Fruit fly (Drosophila melanogaster): ENCODE results near the gene CG2246.

The CG2246 gene

dm6 chr3R:30570554-30571141, 30.6 kb downstream of the CG2246 start (continued):
- peak; percentile 57 for TF ChIP-seq bab2 (GFP tag; optimal IDR thresholded peaks at IDR 0.05)
- peak; percentile 62 for TF ChIP-seq trem (tag; optimal IDR thresholded peaks at IDR 0.05)
- no peak for TF ChIP-seq da (GFP tag; optimal IDR thresholded peaks at IDR 0.05)
- peak; percentile 90 for TF ChIP-seq CG12769 (tag; optimal IDR thresholded peaks at IDR 0.05)
- peak; percentile 16 for TF ChIP-seq trh (GFP tag; optimal IDR thresholded peaks at IDR 0.05)
- peak; percentile 68 for TF ChIP-seq pum (GFP tag; optimal IDR thresholded peaks at IDR 0.05)
- TF ChIP-seq sens (GFP tag), result peak; percentile 96
- peak; percentile 49 for TF ChIP-seq Lim3 (GFP tag; IDR thresholded peaks at IDR 0.05)
- TF ChIP-seq cas (GFP tag; IDR thresholded peaks at IDR 0.05), result 0 out of 2 replicates have a peak, but pooled peaks have one; percentile 8
- TF ChIP-seq mam (GFP tag; optimal IDR thresholded peaks at IDR 0.05), result peak; percentile 58
- peak; percentile 64 for TF ChIP-seq run (tag; optimal IDR thresholded peaks at IDR 0.05)
- peak; percentile 65 for TF ChIP-seq slbo (GFP tag; IDR thresholded peaks at IDR 0.05)
- TF ChIP-seq CG12071 (GFP tag; optimal IDR thresholded peaks at IDR 0.05), result peak; percentile 74
- no peak for TF ChIP-seq crol (GFP tag; IDR thresholded peaks at IDR 0.05)
- TF ChIP-seq sim (GFP tag; IDR thresholded peaks at IDR 0.05), result peak; percentile 69; the same call in 1 of the 2 replicates
- no peak for TF ChIP-seq Hr39 (optimal IDR thresholded peaks at IDR 0.05)
- TF ChIP-seq CG15514 (GFP tag; optimal IDR thresholded peaks at IDR 0.05), result peak; percentile 31
- TF ChIP-seq grau (tag; optimal IDR thresholded peaks at IDR 0.05), result peak; percentile 81
- no peak for TF ChIP-seq pzg (GFP tag; optimal IDR thresholded peaks at IDR 0.05)
- TF ChIP-seq CG10209 (GFP tag; optimal IDR thresholded peaks at IDR 0.05), result peak; percentile 85
- TF ChIP-seq sisA (GFP tag; IDR thresholded peaks at IDR 0.05), result peak; percentile 86
- TF ChIP-seq Bteb2 (GFP tag; optimal IDR thresholded peaks at IDR 0.05), result peak; percentile 61
- TF ChIP-seq CkIIα-i1 (GFP tag; IDR thresholded peaks at IDR 0.05), result no peak
- peak; percentile 71 for TF ChIP-seq jing (GFP tag; optimal IDR thresholded peaks at IDR 0.05)
- no peak for TF ChIP-seq Dll (GFP tag; IDR thresholded peaks at IDR 0.05; ENCODE audit: partially characterized antibody)
- TF ChIP-seq schlank (tag; optimal IDR thresholded peaks at IDR 0.05), result no peak
- TF ChIP-seq CG2875 (GFP tag; optimal IDR thresholded peaks at IDR 0.05), result peak; percentile 76
- peak; percentile 91 for TF ChIP-seq Drgx (GFP tag; IDR thresholded peaks at IDR 0.05)
- peak; percentile 80 for TF ChIP-seq nmo (GFP tag; optimal IDR thresholded peaks at IDR 0.05)
- TF ChIP-seq CG12219 (GFP tag; optimal IDR thresholded peaks at IDR 0.05), result peak; percentile 82
- peak; percentile 84 for TF ChIP-seq lab (GFP tag; optimal IDR thresholded peaks at IDR 0.05)
- no peak for TF ChIP-seq Sin3A (optimal IDR thresholded peaks at IDR 0.05)
- TF ChIP-seq CG1832 (GFP tag; optimal IDR thresholded peaks at IDR 0.05), result no peak
- peak; percentile 15 for TF ChIP-seq CG12104 (GFP tag; optimal IDR thresholded peaks at IDR 0.05)
- TF ChIP-seq Tbp (GFP tag; optimal IDR thresholded peaks at IDR 0.05), result no peak
- peak; percentile 47; the same call in 2 of the 3 replicates for TF ChIP-seq H15 (GFP tag; IDR thresholded peaks at IDR 0.05)
- TF ChIP-seq maf-S (GFP tag; optimal IDR thresholded peaks at IDR 0.05), result peak; percentile 28
- TF ChIP-seq knrl (GFP tag; IDR thresholded peaks at IDR 0.05; ENCODE audit: partially characterized antibody), result no peak
- peak; percentile 81 for TF ChIP-seq CoRest (tag; optimal IDR thresholded peaks at IDR 0.05)
- TF ChIP-seq HLH3B (GFP tag; IDR thresholded peaks at IDR 0.05), result peak; percentile 84
- TF ChIP-seq CG10462 (GFP tag; optimal IDR thresholded peaks at IDR 0.05), result no peak
- TF ChIP-seq hth (optimal IDR thresholded peaks at IDR 0.05), result no peak
- peak; percentile 73 for TF ChIP-seq CG9817 (tag; optimal IDR thresholded peaks at IDR 0.05)
- TF ChIP-seq pnt (GFP tag; optimal IDR thresholded peaks at IDR 0.05), result peak; percentile 67
- peak; percentile 79 for TF ChIP-seq HHEX (GFP tag; optimal IDR thresholded peaks at IDR 0.05)
- TF ChIP-seq gfzf (GFP tag; optimal IDR thresholded peaks at IDR 0.05), result no peak
- TF ChIP-seq CG17568 (GFP tag; optimal IDR thresholded peaks at IDR 0.05), result peak; percentile 56
- peak; percentile 91 for TF ChIP-seq CG17359 (tag; optimal IDR thresholded peaks at IDR 0.05)
- TF ChIP-seq CG6654 (GFP tag; optimal IDR thresholded peaks at IDR 0.05), result peak; percentile 39
- TF ChIP-seq CG11093 (GFP tag; IDR thresholded peaks at IDR 0.05), result peak; percentile 72; the same call in 2 of the 3 replicates
- TF ChIP-seq Fer3 (tag; optimal IDR thresholded peaks at IDR 0.05), result no peak

All from whole organism, embryonic.